Fruit fly (Drosophila melanogaster): ENCODE results near the gene CSN8.
A peak's percentile ranks its signal among the peaks of the same experiment; 100 is the strongest.

CSN8 gene

dm6 chr2L:8376717-8377116 lies 12.1 kb downstream of the CSN8 start, which contains the start of the genes CG13390 and CG17294 (continued):
- TF ChIP-seq Atf-2 (GFP tag; optimal IDR thresholded peaks at IDR 0.05) (peak; percentile 91), gcm2 (GFP tag; optimal IDR thresholded peaks at IDR 0.05) (peak; percentile 92), CG4424 (GFP tag; optimal IDR thresholded peaks at IDR 0.05) (peak; percentile 99), Xrp1 (GFP tag; IDR thresholded peaks at IDR 0.05) (peak; percentile 100), danr (GFP tag; IDR thresholded peaks at IDR 0.05) (peak; percentile 99), Taf1 (GFP tag; IDR thresholded peaks at IDR 0.05) (peak; percentile 99), CHES-1-like (GFP tag; optimal IDR thresholded peaks at IDR 0.05) (peak; percentile 87), hkb (optimal IDR thresholded peaks at IDR 0.05) (no peak), hkb (GFP tag; IDR thresholded peaks at IDR 0.05) (peak; percentile 100), Aef1 (GFP tag; IDR thresholded peaks at IDR 0.05) (peak; percentile 100), CG18011 (GFP tag; optimal IDR thresholded peaks at IDR 0.05) (peak; percentile 92), CG15269 (tag; optimal IDR thresholded peaks at IDR 0.05) (peak; percentile 100), Bteb2 (GFP tag; optimal IDR thresholded peaks at IDR 0.05) (peak; percentile 98), bowl (GFP tag; IDR thresholded peaks at IDR 0.05) (peak; percentile 99), CG30431 (GFP tag; optimal IDR thresholded peaks at IDR 0.05) (peak; percentile 98), CG6813 (GFP tag; optimal IDR thresholded peaks at IDR 0.05) (peak; percentile 99), CG8290 (GFP tag; optimal IDR thresholded peaks at IDR 0.05) (peak; percentile 98), CG8290 (tag; optimal IDR thresholded peaks at IDR 0.05) (peak; percentile 96 to 98), twi (tag; optimal IDR thresholded peaks at IDR 0.05) (peak; percentile 99), CG3407 (GFP tag; optimal IDR thresholded peaks at IDR 0.05) (peak; percentile 97), kah (GFP tag; optimal IDR thresholded peaks at IDR 0.05) (peak; percentile 99), CG17612 (GFP tag; IDR thresholded peaks at IDR 0.05) (peak; percentile 99), CG15696 (tag; optimal IDR thresholded peaks at IDR 0.05) (peak; percentile 99), caup (GFP tag; optimal IDR thresholded peaks at IDR 0.05; ENCODE audit: severe bottlenecking) (peak; percentile 99), Dp (GFP tag; optimal IDR thresholded peaks at IDR 0.05) (peak; percentile 54), p53 (GFP tag; optimal IDR thresholded peaks at IDR 0.05) (peak; percentile 23), Dll (GFP tag; IDR thresholded peaks at IDR 0.05; ENCODE audit: partially characterized antibody) (peak; percentile 86), Side (GFP tag; optimal IDR thresholded peaks at IDR 0.05) (peak; percentile 93), HmgZ (tag; optimal IDR thresholded peaks at IDR 0.05) (peak; percentile 100), chif (GFP tag; optimal IDR thresholded peaks at IDR 0.05) (peak; percentile 87 to 95), CG10321 (GFP tag; IDR thresholded peaks at IDR 0.05) (peak; percentile 90), sr (GFP tag; IDR thresholded peaks at IDR 0.05) (peak; percentile 98), CG8359 (GFP tag; optimal IDR thresholded peaks at IDR 0.05; ENCODE audit: borderline replicate concordance) (peak; percentile 95), bigmax (GFP tag; optimal IDR thresholded peaks at IDR 0.05) (peak; percentile 83), knrl (GFP tag; IDR thresholded peaks at IDR 0.05; ENCODE audit: partially characterized antibody) (peak; percentile 76), CG4282 (GFP tag; optimal IDR thresholded peaks at IDR 0.05) (peak; percentile 81), sd (tag; optimal IDR thresholded peaks at IDR 0.05) (peak; percentile 98), CG4617 (GFP tag; optimal IDR thresholded peaks at IDR 0.05; ENCODE audit: borderline replicate concordance) (peak; percentile 99), cwo (GFP tag; optimal IDR thresholded peaks at IDR 0.05) (peak; percentile 99), fru (optimal IDR thresholded peaks at IDR 0.05) (no peak), Hmx (GFP tag; optimal IDR thresholded peaks at IDR 0.05) (peak; percentile 85)

dm6 chr2L:8381508-8382036 lies 16.9 kb downstream of the CSN8 start, which contains the start of gene AlaRS:
TSS of gene AlaRS (minus strand) at chr2L:8381764.
- TF ChIP-seq CG17802 (tag; optimal IDR thresholded peaks at IDR 0.05) (no peak), cg (GFP tag; optimal IDR thresholded peaks at IDR 0.05) (no peak), z (GFP tag; IDR thresholded peaks at IDR 0.05) (no peak), E2f2 (GFP tag; IDR thresholded peaks at IDR 0.05) (peak; percentile 53; the same call in 1 of the 2 replicates), Sin3A (optimal IDR thresholded peaks at IDR 0.05) (peak; percentile 3), CG30431 (GFP tag; optimal IDR thresholded peaks at IDR 0.05) (no peak), bigmax (GFP tag; optimal IDR thresholded peaks at IDR 0.05) (peak; percentile 68), pum (GFP tag; optimal IDR thresholded peaks at IDR 0.05) (peak; percentile 26), sna (GFP tag; IDR thresholded peaks at IDR 0.05; ENCODE audit: partially characterized antibody) (peak; percentile 75), CG7357 (GFP tag; IDR thresholded peaks at IDR 0.05) (no peak), vfl (GFP tag; optimal IDR thresholded peaks at IDR 0.05) (peak; percentile 11), chif (GFP tag; optimal IDR thresholded peaks at IDR 0.05) (no peak), gem (tag; optimal IDR thresholded peaks at IDR 0.05) (peak; percentile 70), sens-2 (GFP tag; IDR thresholded peaks at IDR 0.05) (no peak), Deaf1 (tag; optimal IDR thresholded peaks at IDR 0.05) (peak; percentile 9)

Measured in whole organism, embryonic.